Fruit fly (Drosophila melanogaster): Measurements from ENCODE around the gene opm.

opm gene

DNA sequence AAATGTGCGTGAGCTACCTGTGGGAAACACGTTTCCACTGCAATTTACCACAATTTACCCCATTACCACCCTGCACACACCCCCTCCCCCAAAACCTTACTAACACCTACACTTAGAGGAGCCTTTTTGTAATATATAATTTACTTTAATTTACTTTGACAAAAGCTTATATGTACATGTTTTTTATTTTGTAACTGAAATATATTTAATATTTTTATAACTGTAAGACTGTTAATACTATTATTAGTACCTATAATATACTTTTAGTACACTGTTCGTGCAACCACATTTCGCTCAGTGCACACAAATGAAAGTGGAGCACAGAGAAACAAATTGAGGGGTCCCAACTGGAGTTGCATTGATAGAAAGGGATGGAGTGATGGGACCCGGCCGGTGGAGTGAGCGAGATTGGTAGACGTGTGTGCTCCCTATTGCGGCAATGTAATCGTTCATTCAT lies 45.2 kb downstream of the opm start (continued):
- TF ChIP-seq D (optimal IDR thresholded peaks at IDR 0.05) (no peak), D (GFP tag; optimal IDR thresholded peaks at IDR 0.05) (peak; percentile 93), gsb-n (tag; optimal IDR thresholded peaks at IDR 0.05) (peak; percentile 94), knrl (GFP tag; IDR thresholded peaks at IDR 0.05; ENCODE audit: partially characterized antibody) (no peak), amos (GFP tag; IDR thresholded peaks at IDR 0.05; ENCODE audit: partially characterized antibody) (no peak), tgo (GFP tag; IDR thresholded peaks at IDR 0.05) (peak; percentile 82), CG9817 (tag; optimal IDR thresholded peaks at IDR 0.05) (peak; percentile 62), CG33213 (GFP tag; optimal IDR thresholded peaks at IDR 0.05) (no peak), Ssrp (tag; optimal IDR thresholded peaks at IDR 0.05) (peak; percentile 92), nerfin-1 (tag; optimal IDR thresholded peaks at IDR 0.05) (peak; percentile 86), CG10565 (GFP tag; optimal IDR thresholded peaks at IDR 0.05) (no peak), C15 (GFP tag; IDR thresholded peaks at IDR 0.05) (no peak), bbx (GFP tag; IDR thresholded peaks at IDR 0.05; ENCODE audit: partially characterized antibody) (no peak), vvl (GFP tag; IDR thresholded peaks at IDR 0.05) (peak; percentile 89), usp (GFP tag; optimal IDR thresholded peaks at IDR 0.05) (no peak), CG13624 (GFP tag; optimal IDR thresholded peaks at IDR 0.05) (no peak), CG10654 (GFP tag; optimal IDR thresholded peaks at IDR 0.05) (peak; percentile 77), CG15696 (tag; optimal IDR thresholded peaks at IDR 0.05) (peak; percentile 83), CG17802 (tag; optimal IDR thresholded peaks at IDR 0.05) (peak; percentile 67), Dad (GFP tag; optimal IDR thresholded peaks at IDR 0.05) (no peak), CG8924 (tag; optimal IDR thresholded peaks at IDR 0.05) (peak; percentile 93), pho (GFP tag; optimal IDR thresholded peaks at IDR 0.05) (no peak), Nf-YB (GFP tag; optimal IDR thresholded peaks at IDR 0.05) (peak; percentile 72), vfl (GFP tag; optimal IDR thresholded peaks at IDR 0.05) (no peak), z (GFP tag; IDR thresholded peaks at IDR 0.05) (no peak), CG16813 (GFP tag; IDR thresholded peaks at IDR 0.05; ENCODE audit: partially characterized antibody) (no peak), Oli (tag; optimal IDR thresholded peaks at IDR 0.05) (peak; percentile 89), CHES-1-like (GFP tag; optimal IDR thresholded peaks at IDR 0.05) (no peak), CG9932 (GFP tag; IDR thresholded peaks at IDR 0.05) (no peak), MTF-1 (GFP tag; optimal IDR thresholded peaks at IDR 0.05; ENCODE audit: borderline replicate concordance) (peak; percentile 68), Xbp1 (GFP tag; optimal IDR thresholded peaks at IDR 0.05) (peak; percentile 79), lbe (GFP tag; optimal IDR thresholded peaks at IDR 0.05) (peak; percentile 52), fd102C (GFP tag; optimal IDR thresholded peaks at IDR 0.05) (no peak), Abd-B (GFP tag; optimal IDR thresholded peaks at IDR 0.05) (peak; percentile 76), CG1603 (tag; optimal IDR thresholded peaks at IDR 0.05) (peak; percentile 44), HHEX (GFP tag; optimal IDR thresholded peaks at IDR 0.05) (peak; percentile 76), sisA (GFP tag; IDR thresholded peaks at IDR 0.05) (peak; percentile 88), tap (tag; optimal IDR thresholded peaks at IDR 0.05) (peak; percentile 84), Med (GFP tag) (peak; percentile 73), Max (GFP tag; optimal IDR thresholded peaks at IDR 0.05) (peak; percentile 51), pzg (GFP tag; optimal IDR thresholded peaks at IDR 0.05) (no peak), CG10979 (tag; optimal IDR thresholded peaks at IDR 0.05) (peak; percentile 96), repo (GFP tag; optimal IDR thresholded peaks at IDR 0.05) (no peak), Ravus (GFP tag; IDR thresholded peaks at IDR 0.05) (peak; percentile 30), CG4282 (GFP tag; optimal IDR thresholded peaks at IDR 0.05) (no peak), Dp (GFP tag; optimal IDR thresholded peaks at IDR 0.05) (no peak), slp2 (GFP tag; optimal IDR thresholded peaks at IDR 0.05) (no peak), CG2712 (tag; optimal IDR thresholded peaks at IDR 0.05) (peak; percentile 97), CG9437 (GFP tag; optimal IDR thresholded peaks at IDR 0.05) (peak; percentile 76), CG13424 (tag; optimal IDR thresholded peaks at IDR 0.05) (peak; percentile 88), CG10321 (GFP tag; IDR thresholded peaks at IDR 0.05) (no peak)
